Fruit fly (Drosophila melanogaster): Measurements from ENCODE around the gene CG17027.

CG17027 gene

dm6 chr3L:15996019-15996418 is 16.1 kb downstream of the CG17027 start:
- TF ChIP-seq Smox (GFP tag; optimal IDR thresholded peaks at IDR 0.05) (no peak), vri (GFP tag; optimal IDR thresholded peaks at IDR 0.05) (no peak), CG16779 (tag; optimal IDR thresholded peaks at IDR 0.05) (no peak)

DNA sequence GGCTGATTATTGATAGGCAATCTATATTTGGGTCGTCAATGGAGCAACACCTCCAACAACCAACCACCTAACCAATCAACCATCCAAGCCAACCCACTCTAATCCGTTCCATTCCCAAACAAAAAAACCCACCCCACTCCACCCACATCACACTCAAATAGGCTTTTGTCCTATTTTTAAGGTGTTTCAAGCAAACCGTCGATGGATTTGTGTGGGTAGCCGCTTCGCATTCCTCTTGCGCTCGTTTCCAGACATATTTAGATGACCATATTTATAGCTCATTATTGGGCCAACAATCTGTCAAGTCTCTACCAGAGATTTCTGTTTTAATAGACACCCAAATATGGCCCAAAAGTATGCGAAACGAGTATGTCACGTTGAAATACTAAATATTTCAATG is 18.3 kb downstream of the CG17027 start:
- no peak for TF ChIP-seq Blimp-1 (GFP tag; optimal IDR thresholded peaks at IDR 0.05)
- no peak for TF ChIP-seq CG32006 (GFP tag; optimal IDR thresholded peaks at IDR 0.05)
- no peak for TF ChIP-seq acj6 (GFP tag; optimal IDR thresholded peaks at IDR 0.05)
- no peak for TF ChIP-seq ss (GFP tag; optimal IDR thresholded peaks at IDR 0.05)
- no peak for TF ChIP-seq Ets96B (tag; optimal IDR thresholded peaks at IDR 0.05)
- TF ChIP-seq Sox15 (GFP tag; optimal IDR thresholded peaks at IDR 0.05), result no peak
- TF ChIP-seq Sox14 (GFP tag; optimal IDR thresholded peaks at IDR 0.05), result no peak
- no peak for TF ChIP-seq Eip93F (GFP tag; optimal IDR thresholded peaks at IDR 0.05)
- no peak for TF ChIP-seq fd85E (GFP tag; optimal IDR thresholded peaks at IDR 0.05)

DNA sequence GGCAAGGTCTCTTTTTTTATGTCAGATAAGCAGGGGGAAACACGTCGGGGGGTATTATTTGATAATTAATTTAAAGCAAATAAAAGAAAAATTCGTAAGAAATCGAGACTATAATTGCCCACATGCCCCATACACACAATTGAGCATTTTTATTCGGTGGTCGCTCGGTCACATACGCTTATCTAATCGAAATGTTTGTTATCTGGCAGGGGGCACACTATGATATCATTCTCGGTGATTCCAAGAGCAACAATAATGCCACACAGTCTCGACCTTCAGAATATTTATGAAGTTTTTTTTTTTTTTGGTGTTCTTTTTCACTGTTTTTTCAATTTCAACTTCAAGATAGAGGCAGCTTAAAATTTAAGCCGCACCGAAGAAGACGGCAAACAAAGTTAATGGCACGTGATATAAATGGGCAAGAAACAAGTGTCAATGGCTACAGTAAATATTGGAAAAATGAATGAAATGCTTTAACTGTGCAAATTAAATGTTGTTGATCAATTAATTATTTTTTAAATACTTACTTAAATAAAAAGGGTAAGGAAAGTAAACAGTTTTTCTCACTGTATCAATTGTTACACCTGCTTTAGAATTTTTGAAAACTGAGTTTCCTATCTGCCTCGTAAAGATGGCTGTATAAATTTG is 19.6 kb downstream of the CG17027 start:
- TF ChIP-seq CG4318 (GFP tag; optimal IDR thresholded peaks at IDR 0.05) (no peak), Met (GFP tag; optimal IDR thresholded peaks at IDR 0.05) (peak; percentile 32), Sox14 (GFP tag; optimal IDR thresholded peaks at IDR 0.05) (no peak), Sox102F (GFP tag; optimal IDR thresholded peaks at IDR 0.05) (no peak), fkh (GFP tag; optimal IDR thresholded peaks at IDR 0.05) (peak; percentile 79), Hr39 (GFP tag; optimal IDR thresholded peaks at IDR 0.05) (no peak), vri (GFP tag; optimal IDR thresholded peaks at IDR 0.05) (peak; percentile 76), CG31627 (GFP tag; optimal IDR thresholded peaks at IDR 0.05) (no peak), CG8632 (GFP tag; optimal IDR thresholded peaks at IDR 0.05) (peak; percentile 37), Eip78C (GFP tag) (peak; percentile 69), esn (GFP tag; optimal IDR thresholded peaks at IDR 0.05) (peak; percentile 38)

DNA sequence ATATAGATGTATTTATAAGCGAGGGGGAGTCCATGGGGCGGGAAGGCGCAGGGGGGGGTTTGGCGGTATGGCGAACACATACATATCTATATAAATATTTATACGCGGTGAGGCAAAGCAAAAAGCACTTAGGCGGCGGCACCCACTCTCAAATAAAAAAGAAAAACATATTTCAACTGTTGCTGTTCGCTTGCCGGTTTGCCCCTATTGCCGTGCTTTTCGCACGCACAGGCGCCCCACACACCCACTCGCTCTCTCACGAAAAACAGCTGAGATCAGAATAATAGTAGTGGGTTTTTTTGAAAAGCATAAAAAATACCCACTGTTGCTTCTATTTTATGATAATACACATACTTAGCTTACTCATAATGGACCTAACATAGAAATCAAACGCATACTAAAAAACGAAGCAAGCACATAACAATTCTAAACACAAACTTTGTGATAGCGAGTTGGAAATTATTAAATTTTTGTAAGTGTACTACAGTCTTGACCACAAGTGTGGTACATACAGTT is 21.3 kb downstream of the CG17027 start:
- TF ChIP-seq CG8119 (GFP tag; IDR thresholded peaks at IDR 0.05), result peak; percentile 91
- TF ChIP-seq salr (GFP tag; optimal IDR thresholded peaks at IDR 0.05), result peak in 1 of 2 experiments; percentile 60
- peak; percentile 45 for TF ChIP-seq Smox (GFP tag; optimal IDR thresholded peaks at IDR 0.05)
- peak; percentile 74 for TF ChIP-seq svp (GFP tag)
- peak; percentile 16 for TF ChIP-seq topi (GFP tag; optimal IDR thresholded peaks at IDR 0.05)
- peak; percentile 32 for TF ChIP-seq lz (GFP tag; optimal IDR thresholded peaks at IDR 0.05)
- peak; percentile 85 for TF ChIP-seq eg (GFP tag; IDR thresholded peaks at IDR 0.05)
- peak; percentile 62 for TF ChIP-seq Sox14 (GFP tag; optimal IDR thresholded peaks at IDR 0.05)
- peak; percentile 23 for TF ChIP-seq Sox15 (GFP tag; optimal IDR thresholded peaks at IDR 0.05)
- no peak for TF ChIP-seq CG16779 (tag; optimal IDR thresholded peaks at IDR 0.05)
- TF ChIP-seq OdsH (GFP tag; optimal IDR thresholded peaks at IDR 0.05), result peak; percentile 70
- TF ChIP-seq CG10631 (GFP tag; optimal IDR thresholded peaks at IDR 0.05), result peak; percentile 23
- TF ChIP-seq CG11902 (GFP tag; optimal IDR thresholded peaks at IDR 0.05), result no peak
- peak; percentile 45 for TF ChIP-seq CG3919 (GFP tag; optimal IDR thresholded peaks at IDR 0.05)
- no peak for TF ChIP-seq CG10669 (GFP tag; optimal IDR thresholded peaks at IDR 0.05)
- peak; percentile 37 for TF ChIP-seq CG6792 (GFP tag; optimal IDR thresholded peaks at IDR 0.05)
- TF ChIP-seq CG7368 (GFP tag; optimal IDR thresholded peaks at IDR 0.05), result no peak
- TF ChIP-seq Hr38 (GFP tag; optimal IDR thresholded peaks at IDR 0.05), result peak; percentile 16
- TF ChIP-seq CG6276 (GFP tag; optimal IDR thresholded peaks at IDR 0.05), result peak; percentile 88
- TF ChIP-seq acj6 (GFP tag; optimal IDR thresholded peaks at IDR 0.05), result peak; percentile 55
- TF ChIP-seq CG9139 (GFP tag; optimal IDR thresholded peaks at IDR 0.05), result no peak
- TF ChIP-seq CG8319 (GFP tag; optimal IDR thresholded peaks at IDR 0.05), result no peak
- peak; percentile 80 for TF ChIP-seq pdm3 (GFP tag; optimal IDR thresholded peaks at IDR 0.05)
- TF ChIP-seq Hr4 (GFP tag; optimal IDR thresholded peaks at IDR 0.05), result peak; percentile 92
- peak; percentile 67 for TF ChIP-seq achi (GFP tag; optimal IDR thresholded peaks at IDR 0.05)
- no peak for TF ChIP-seq Ets96B (tag; optimal IDR thresholded peaks at IDR 0.05)
- no peak for TF ChIP-seq CG6808 (GFP tag; optimal IDR thresholded peaks at IDR 0.05)
- peak; percentile 50 for TF ChIP-seq Hr39 (GFP tag; optimal IDR thresholded peaks at IDR 0.05)
- peak; percentile 78 for TF ChIP-seq CG11294 (GFP tag; IDR thresholded peaks at IDR 0.05)
- TF ChIP-seq Sox102F (GFP tag; optimal IDR thresholded peaks at IDR 0.05), result no peak
- TF ChIP-seq ss (GFP tag; optimal IDR thresholded peaks at IDR 0.05), result no peak
- TF ChIP-seq dsx (GFP tag; optimal IDR thresholded peaks at IDR 0.05; ENCODE audit: poor library complexity, severe bottlenecking), result no peak

Data from whole organism, prepupa.